Fruit fly (Drosophila melanogaster) whole organism, embryonic: ENCODE measurements around the gene COX7B.
A peak's percentile ranks its signal among the peaks of the same experiment; 100 is the strongest.

ENCODE experiments used
- Asciz ChIP-seq: fragments of 200-800 bp; sonication (Bioruptor generic); optimal IDR thresholded peaks from 2 replicates; lab custom pipeline; 2017; ENCODE audit warnings: missing biosample characterization, mild to moderate bottlenecking, missing genetic modification characterization, missing genetic modification reagents
- Atf-2 ChIP-seq: fragments of 200-800 bp; sonication (Bioruptor generic); optimal IDR thresholded peaks from 2 replicates; lab custom pipeline; 2016; ENCODE audit warnings: missing biosample characterization, missing genetic modification characterization
- Awh ChIP-seq: fragments of 200-800 bp; sonication (Bioruptor generic); IDR thresholded peaks from 2 replicates; pipeline ENCODE4, ENCODE4 v1.3.6; 2022; ENCODE audit warnings: missing biosample characterization, missing genetic modification characterization
- B-H2 ChIP-seq: fragments of 200-800 bp; sonication (Bioruptor generic); optimal IDR thresholded peaks from 2 replicates; lab custom pipeline; 2018; ENCODE audit warnings: missing biosample characterization, mild to moderate bottlenecking, missing genetic modification characterization
- CG10366 ChIP-seq: fragments of 200-800 bp; sonication (Bioruptor generic); IDR thresholded peaks from 2 replicates; pipeline ENCODE4 v1.3.6; 2022; ENCODE audit warnings: missing biosample characterization, missing genetic modification characterization
- CG10959 ChIP-seq: fragments of 200-800 bp; sonication (Bioruptor generic); IDR thresholded peaks from 2 replicates; pipeline ENCODE4 v1.3.6; 2022; ENCODE audit warnings: missing biosample characterization, missing genetic modification characterization
- CG11504 ChIP-seq: fragments of 200-800 bp; sonication (Bioruptor generic); optimal IDR thresholded peaks from 3 replicates; lab custom pipeline; 2019; ENCODE audit warnings: missing biosample characterization, mild to moderate bottlenecking, missing genetic modification characterization, moderate library complexity
- CG12071 ChIP-seq: fragments of 200-800 bp; sonication (Bioruptor generic); optimal IDR thresholded peaks from 3 replicates; lab custom pipeline; 2018; ENCODE audit warnings: missing biosample characterization, mild to moderate bottlenecking, missing genetic modification characterization
- CG13894 ChIP-seq: fragments of 200-800 bp; sonication (Bioruptor generic); optimal IDR thresholded peaks from 3 replicates; lab custom pipeline; 2018; ENCODE audit warnings: missing biosample characterization, mild to moderate bottlenecking, missing genetic modification characterization, moderate library complexity
- CG14710 ChIP-seq: fragments of 200-800 bp; sonication (Bioruptor generic); optimal IDR thresholded peaks from 3 replicates; lab custom pipeline; 2019; ENCODE audit warnings: missing biosample characterization, mild to moderate bottlenecking, missing genetic modification characterization, moderate library complexity
- CG1529 ChIP-seq: fragments of 200-800 bp; sonication (Bioruptor generic); optimal IDR thresholded peaks from 3 replicates; lab custom pipeline; 2018; ENCODE audit warnings: missing biosample characterization, missing genetic modification characterization
- CG30020 ChIP-seq: fragments of 200-800 bp; optimal IDR thresholded peaks from 2 replicates; lab custom pipeline; 2019; ENCODE audit warnings: missing biosample characterization, mild to moderate bottlenecking, missing genetic modification characterization, moderate library complexity
- CG3995 ChIP-seq: fragments of 200-800 bp; sonication (Bioruptor generic); optimal IDR thresholded peaks from 3 replicates; lab custom pipeline; 2016; ENCODE audit warnings: missing biosample characterization, missing genetic modification characterization
- CG42726 ChIP-seq: fragments of 200-800 bp; sonication (Bioruptor generic); IDR thresholded peaks from 2 replicates; pipeline ENCODE4 v1.3.6; 2022; ENCODE audit warnings: missing biosample characterization, missing genetic modification characterization; ENCODE audit not compliant: partially characterized antibody
- CG5245 ChIP-seq: fragments of 200-800 bp; sonication (Bioruptor generic); optimal IDR thresholded peaks from 3 replicates; lab custom pipeline; 2016; ENCODE audit warnings: missing biosample characterization, missing genetic modification characterization
- CG8089 ChIP-seq: fragments of 200-800 bp; sonication (Bioruptor generic); optimal IDR thresholded peaks from 3 replicates; lab custom pipeline; 2016; ENCODE audit warnings: missing biosample characterization, missing genetic modification characterization
- CG8388 ChIP-seq: fragments of 200-800 bp; sonication (Bioruptor generic); optimal IDR thresholded peaks from 2 replicates; lab custom pipeline; 2019; ENCODE audit warnings: missing biosample characterization, mild to moderate bottlenecking, missing genetic modification characterization, moderate library complexity
- CG9215 ChIP-seq: fragments of 200-800 bp; sonication (Bioruptor generic); IDR thresholded peaks from 2 replicates; pipeline ENCODE4 v1.3.6; 2022; ENCODE audit warnings: missing biosample characterization, missing genetic modification characterization
- Camta ChIP-seq: fragments of 200-800 bp; sonication (Bioruptor generic); optimal IDR thresholded peaks from 2 replicates; lab custom pipeline; 2016; ENCODE audit warnings: missing biosample characterization, missing genetic modification characterization
- Dek ChIP-seq: fragments of 200-800 bp; sonication (Bioruptor generic); optimal IDR thresholded peaks from 3 replicates; lab custom pipeline; 2019; ENCODE audit warnings: missing biosample characterization, mild to moderate bottlenecking, missing genetic modification characterization, moderate library complexity
- E2f2 ChIP-seq: fragments of 200-800 bp; sonication (Bioruptor generic); IDR thresholded peaks from 2 replicates; pipeline ENCODE4 v1.3.6; 2022; ENCODE audit warnings: missing biosample characterization, missing genetic modification characterization
- Fer2 ChIP-seq: fragments of 200-800 bp; sonication (Bioruptor generic); optimal IDR thresholded peaks from 2 replicates; lab custom pipeline; 2018; ENCODE audit warnings: missing biosample characterization, mild to moderate bottlenecking, missing genetic modification characterization, moderate library complexity
- GATAe ChIP-seq: fragments of 200-800 bp; sonication (Bioruptor generic); conservative IDR thresholded peaks from 2 replicates; pipeline ENCODE4 v1.3.6; 2022; ENCODE audit warnings: missing biosample characterization, missing genetic modification characterization
- Gsc ChIP-seq: fragments of 200-800 bp; sonication (Bioruptor generic); IDR thresholded peaks from 2 replicates; pipeline ENCODE4 v1.3.6; 2022; ENCODE audit warnings: missing biosample characterization, missing genetic modification characterization
- Gug ChIP-seq: fragments of 200-800 bp; sonication (Bioruptor generic); IDR thresholded peaks from 4 replicates; pipeline ENCODE4 v1.3.6; 2022; ENCODE audit warnings: missing biosample characterization, missing genetic modification characterization
- Hr3 ChIP-seq: fragments of 200-800 bp; sonication (Bioruptor generic); optimal IDR thresholded peaks from 3 replicates; lab custom pipeline; 2016; ENCODE audit warnings: missing biosample characterization, missing genetic modification characterization
- Hr78 ChIP-seq, 2 experiments: fragments of 200-800 bp in 1 of 2; fragments of >200 bp in 1 of 2; sonication (Bioruptor generic) in 1 of 2; optimal IDR thresholded peaks; 2 replicates each; lab custom pipeline; 2017 to 2019; ENCODE audit warnings: missing biosample characterization in 2 of 2, missing genetic modification characterization in 2 of 2, mild to moderate bottlenecking in 1 of 2, moderate library complexity in 1 of 2
- Med ChIP-seq: fragments of 200-800 bp; sonication (Bioruptor generic); peaks from one replicate; lab custom pipeline; 2016; ENCODE audit warnings: missing biosample characterization, missing genetic modification characterization, mild to moderate bottlenecking, inconsistent platforms, moderate library complexity
- NFAT ChIP-seq: fragments of 200-800 bp; sonication (Bioruptor generic); IDR thresholded peaks from 2 replicates; pipeline ENCODE4 v1.3.6; 2022; ENCODE audit warnings: missing biosample characterization, missing genetic modification characterization
- Nf-YA ChIP-seq: fragments of 200-800 bp; sonication (Bioruptor generic); IDR thresholded peaks from 2 replicates; pipeline ENCODE4 v1.3.6; 2022; ENCODE audit warnings: missing biosample characterization, missing genetic modification characterization
- Nf-YB ChIP-seq: fragments of 200-800 bp; sonication (Bioruptor generic); optimal IDR thresholded peaks from 3 replicates; lab custom pipeline; 2019; ENCODE audit warnings: missing biosample characterization, mild to moderate bottlenecking, missing genetic modification characterization, moderate library complexity
- Opbp ChIP-seq: fragments of 200-800 bp; sonication (Bioruptor generic); IDR thresholded peaks from 3 replicates; pipeline ENCODE4 v1.3.6; 2022; ENCODE audit warnings: missing biosample characterization, missing genetic modification characterization; ENCODE audit not compliant: partially characterized antibody
- Rfx ChIP-seq: fragments of 200-800 bp; sonication (Bioruptor generic); IDR thresholded peaks from 2 replicates; pipeline ENCODE4 v1.3.6; 2022; ENCODE audit warnings: missing biosample characterization, missing genetic modification characterization
- Sox100B ChIP-seq: fragments of 200-800 bp; sonication (Bioruptor generic); optimal IDR thresholded peaks from 3 replicates; lab custom pipeline; 2018; ENCODE audit warnings: missing biosample characterization, mild to moderate bottlenecking, missing genetic modification characterization
- Tbp ChIP-seq: fragments of >200 bp; optimal IDR thresholded peaks from 2 replicates; lab custom pipeline; 2018; ENCODE audit warnings: missing biosample characterization, missing genetic modification characterization
- ab ChIP-seq: fragments of 200-800 bp; sonication (Bioruptor generic); optimal IDR thresholded peaks from 2 replicates; lab custom pipeline; 2016; ENCODE audit warnings: missing biosample characterization, missing genetic modification characterization
- chinmo ChIP-seq: fragments of 200-800 bp; sonication (Bioruptor generic); IDR thresholded peaks from 4 replicates; pipeline ENCODE4 v1.3.6; 2022; ENCODE audit warnings: missing biosample characterization, missing genetic modification characterization; ENCODE audit not compliant: partially characterized antibody
- chm ChIP-seq: fragments of 200-800 bp; sonication (Bioruptor generic); IDR thresholded peaks from 2 replicates; pipeline ENCODE4 v1.3.6; 2022; ENCODE audit warnings: missing biosample characterization, missing genetic modification characterization
- fu2 ChIP-seq: fragments of 200-800 bp; sonication (Bioruptor generic); optimal IDR thresholded peaks from 2 replicates; lab custom pipeline; 2016; ENCODE audit warnings: missing biosample characterization, missing genetic modification characterization
- gcm ChIP-seq: fragments of 200-800 bp; sonication (Bioruptor generic); optimal IDR thresholded peaks from 2 replicates; lab custom pipeline; 2019; ENCODE audit warnings: missing biosample characterization, mild to moderate bottlenecking, missing genetic modification characterization, moderate library complexity
- gem ChIP-seq: fragments of 200-800 bp; sonication (Bioruptor generic); optimal IDR thresholded peaks from 2 replicates; lab custom pipeline; 2019; ENCODE audit warnings: missing biosample characterization, mild to moderate bottlenecking, missing genetic modification characterization, moderate library complexity
- ind ChIP-seq: fragments of 200-800 bp; sonication (Bioruptor generic); optimal IDR thresholded peaks from 3 replicates; lab custom pipeline; 2016; ENCODE audit warnings: missing biosample characterization, missing genetic modification characterization
- lmd ChIP-seq: fragments of 200-800 bp; sonication (Bioruptor generic); IDR thresholded peaks from 2 replicates; pipeline ENCODE4 v1.3.6; 2022; ENCODE audit warnings: missing biosample characterization, missing genetic modification characterization
- mld ChIP-seq: fragments of 200-800 bp; sonication (Bioruptor generic); IDR thresholded peaks from 3 replicates; pipeline ENCODE4 v1.3.6; 2022; ENCODE audit warnings: missing biosample characterization, missing genetic modification characterization; ENCODE audit not compliant: partially characterized antibody
- nom ChIP-seq: fragments of 200-800 bp; sonication (Bioruptor generic); optimal IDR thresholded peaks from 2 replicates; lab custom pipeline; 2017; ENCODE audit warnings: missing biosample characterization, missing genetic modification characterization, mild to moderate bottlenecking, moderate library complexity, missing genetic modification reagents
- twi ChIP-seq: fragments of 200-800 bp; optimal IDR thresholded peaks from 2 replicates; lab custom pipeline; 2019; ENCODE audit warnings: missing biosample characterization, mild to moderate bottlenecking, missing genetic modification characterization, moderate library complexity
- tx ChIP-seq: fragments of 200-800 bp; sonication (Bioruptor generic); optimal IDR thresholded peaks from 2 replicates; lab custom pipeline; 2016; ENCODE audit warnings: missing biosample characterization, missing genetic modification characterization
- unc-4 ChIP-seq: fragments of 200-800 bp; sonication (Bioruptor generic); IDR thresholded peaks from 2 replicates; pipeline ENCODE4 v1.3.6; 2022; ENCODE audit warnings: missing biosample characterization, missing genetic modification characterization; ENCODE audit not compliant: partially characterized antibody
- vnd ChIP-seq: fragments of 200-800 bp; sonication (Bioruptor generic); IDR thresholded peaks from 3 replicates; pipeline ENCODE4 v1.3.6; 2022; ENCODE audit warnings: missing biosample characterization, missing genetic modification characterization; ENCODE audit not compliant: partially characterized antibody
- vvl ChIP-seq: fragments of 200-800 bp; sonication (Bioruptor generic); IDR thresholded peaks from 2 replicates; pipeline ENCODE4 v1.3.6; 2022; ENCODE audit warnings: missing biosample characterization, missing genetic modification characterization
- yki ChIP-seq: fragments of >200 bp; optimal IDR thresholded peaks from 3 replicates; lab custom pipeline; 2018

COX7B gene

dm6 chr3L:17421319-17421718 lies 4.0 kb upstream of the COX7B start, which contains the start of gene blot (continued):
- TF ChIP-seq ab (GFP tag; lab: Kevin White, UChicago) (no peak), ind (GFP tag; lab: Kevin White, UChicago) (no peak), Gug (no peak), Asciz (GFP tag; lab: Kevin White, UChicago) (no peak), mld (GFP tag; lab: Robert Waterston, UW) (no peak), Camta (no peak), CG1529 (no peak), CG8089 (GFP tag; lab: Kevin White, UChicago) (no peak), Nf-YB (GFP tag; lab: Kevin White, UChicago) (no peak), Gsc (GFP tag; lab: Robert Waterston, UW) (no peak), NFAT (0 out of 2 replicates have a peak, but pooled peaks have one; percentile 28), vnd (GFP tag; lab: Robert Waterston, UW) (no peak), yki (peak; percentile 47), B-H2 (GFP tag; lab: Kevin White, UChicago) (peak; percentile 12), Atf-2 (GFP tag; lab: Kevin White, UChicago) (no peak), gem (no peak), lmd (GFP tag; lab: Robert Waterston, UW) (no peak), Sox100B (GFP tag; lab: Kevin White, UChicago) (no peak), nom (GFP tag; lab: Kevin White, UChicago) (peak; percentile 52), gcm (GFP tag; lab: Kevin White, UChicago) (no peak), CG30020 (tag; lab: Kevin White, UChicago) (no peak), vvl (GFP tag; lab: Robert Waterston, UW) (peak; percentile 68), Hr78 (GFP tag; optimal IDR thresholded peaks at IDR 0.05; lab: Kevin White, UChicago) (peak in 1 of 2 experiments; percentile 12), Rfx (GFP tag; lab: Robert Waterston, UW) (peak; percentile 9; the same call in 1 of the 2 replicates), Nf-YA (GFP tag; lab: Robert Waterston, UW) (no peak), GATAe (no peak), CG5245 (GFP tag; lab: Kevin White, UChicago) (no peak), Dek (tag; lab: Kevin White, UChicago) (no peak), Hr3 (no peak), CG9215 (GFP tag; lab: Robert Waterston, UW) (no peak), Med (GFP tag; lab: Kevin White, UChicago) (peak; percentile 3), fu2 (GFP tag; lab: Kevin White, UChicago) (no peak), Fer2 (tag; lab: Kevin White, UChicago) (no peak), CG3995 (GFP tag; lab: Kevin White, UChicago) (no peak), E2f2 (GFP tag; lab: Robert Waterston, UW) (no peak), tx (no peak), unc-4 (peak; percentile 36; the same call in 1 of the 2 replicates), CG10959 (GFP tag; lab: Robert Waterston, UW) (no peak), CG10366 (GFP tag; lab: Robert Waterston, UW) (no peak), Tbp (GFP tag; lab: Kevin White, UChicago) (no peak), chinmo (GFP tag; lab: Robert Waterston, UW) (peak; percentile 76; the same call in 1 of the 4 replicates), CG11504 (no peak), CG42726 (GFP tag; lab: Robert Waterston, UW) (peak; percentile 38; the same call in 1 of the 2 replicates), CG14710 (tag; lab: Kevin White, UChicago) (no peak), twi (tag; lab: Kevin White, UChicago) (no peak), Awh (GFP tag; lab: Robert Waterston, UW) (0 out of 2 replicates have a peak, but pooled peaks have one; percentile 17), chm (GFP tag; lab: Robert Waterston, UW) (peak; percentile 83), CG13894 (no peak), Opbp (0 out of 3 replicates have a peak, but pooled peaks have one; percentile 27), CG12071 (peak; percentile 5), CG8388 (no peak)
